Fruit fly (Drosophila melanogaster): ENCODE measurements around the gene CenG1A.

Gene CenG1A

dm6 chr2L:13838647-13839390 is 3.5 kb downstream of the CenG1A start (continued):
- TF ChIP-seq CG15601 (tag; optimal IDR thresholded peaks at IDR 0.05) (peak; percentile 9), Oaz (GFP tag; IDR thresholded peaks at IDR 0.05) (no peak), Hand (GFP tag; optimal IDR thresholded peaks at IDR 0.05) (peak; percentile 27), CG10209 (GFP tag; optimal IDR thresholded peaks at IDR 0.05) (peak; percentile 16), CG33557 (GFP tag; optimal IDR thresholded peaks at IDR 0.05) (no peak), CG1792 (GFP tag; optimal IDR thresholded peaks at IDR 0.05) (peak; percentile 5), Usf (GFP tag; optimal IDR thresholded peaks at IDR 0.05) (no peak), Eip74EF (GFP tag; optimal IDR thresholded peaks at IDR 0.05) (no peak), Doc2 (GFP tag; IDR thresholded peaks at IDR 0.05) (no peak), CG17829 (tag; optimal IDR thresholded peaks at IDR 0.05) (no peak), mirr (GFP tag; optimal IDR thresholded peaks at IDR 0.05) (peak; percentile 83), ttk (GFP tag; IDR thresholded peaks at IDR 0.05) (no peak), sc (optimal IDR thresholded peaks at IDR 0.05) (no peak), sc (GFP tag; optimal IDR thresholded peaks at IDR 0.05) (peak; percentile 16), NfI (GFP tag; optimal IDR thresholded peaks at IDR 0.05) (no peak), CG11504 (tag; optimal IDR thresholded peaks at IDR 0.05) (peak; percentile 39), CG11456 (GFP tag; IDR thresholded peaks at IDR 0.05) (no peak), twi (tag; optimal IDR thresholded peaks at IDR 0.05) (no peak), Side (GFP tag; optimal IDR thresholded peaks at IDR 0.05) (no peak), tx (GFP tag; optimal IDR thresholded peaks at IDR 0.05) (no peak), Gug (GFP tag; IDR thresholded peaks at IDR 0.05) (peak; percentile 22; the same call in 1 of the 4 replicates), Ada2b (GFP tag; IDR thresholded peaks at IDR 0.05) (no peak), crc (GFP tag; optimal IDR thresholded peaks at IDR 0.05) (no peak), NC2α (GFP tag; optimal IDR thresholded peaks at IDR 0.05) (peak; percentile 5), nmo (GFP tag; optimal IDR thresholded peaks at IDR 0.05) (no peak), Hr51 (GFP tag; optimal IDR thresholded peaks at IDR 0.05) (peak in 1 of 2 experiments; percentile 43), CG4730 (GFP tag; IDR thresholded peaks at IDR 0.05) (no peak), salm (tag; optimal IDR thresholded peaks at IDR 0.05) (peak; percentile 22), Asciz (GFP tag; optimal IDR thresholded peaks at IDR 0.05) (peak; percentile 4), HmgD (GFP tag; optimal IDR thresholded peaks at IDR 0.05) (no peak), hkb (optimal IDR thresholded peaks at IDR 0.05) (no peak), hkb (GFP tag; IDR thresholded peaks at IDR 0.05) (peak; percentile 34; the same call in 1 of the 2 replicates), pho (GFP tag; optimal IDR thresholded peaks at IDR 0.05) (no peak), ATbp (GFP tag; optimal IDR thresholded peaks at IDR 0.05) (peak; percentile 67), ap (GFP tag; IDR thresholded peaks at IDR 0.05) (no peak), CG9797 (GFP tag; optimal IDR thresholded peaks at IDR 0.05) (no peak), Dip3 (GFP tag; optimal IDR thresholded peaks at IDR 0.05) (no peak), CG6813 (GFP tag; optimal IDR thresholded peaks at IDR 0.05) (no peak), Taf1 (GFP tag; IDR thresholded peaks at IDR 0.05) (no peak), Hmr (GFP tag; optimal IDR thresholded peaks at IDR 0.05) (peak; percentile 18), CG12155 (GFP tag; optimal IDR thresholded peaks at IDR 0.05) (no peak), CG17912 (GFP tag; optimal IDR thresholded peaks at IDR 0.05) (no peak), CG15514 (GFP tag; optimal IDR thresholded peaks at IDR 0.05) (no peak), dimm (GFP tag; IDR thresholded peaks at IDR 0.05) (no peak), Neu2 (GFP tag; optimal IDR thresholded peaks at IDR 0.05; ENCODE audit: borderline replicate concordance) (no peak), CG3065 (GFP tag; optimal IDR thresholded peaks at IDR 0.05) (no peak), Hr78 (GFP tag; optimal IDR thresholded peaks at IDR 0.05) (no peak), zen (tag; optimal IDR thresholded peaks at IDR 0.05) (no peak), sens-2 (GFP tag; IDR thresholded peaks at IDR 0.05) (no peak), CG6765 (GFP tag; optimal IDR thresholded peaks at IDR 0.05) (no peak)

Measured in whole organism, embryonic.